Fruit fly (Drosophila melanogaster) Kc167 (cell line): Measurements from ENCODE around the gene CG11999.

Experiments
- Myc ChIP-seq: fragments of >200 bp; optimal IDR thresholded peaks from 2 replicates; lab custom pipeline; 2017; ENCODE audit warnings: missing external identifiers
- Sin3A ChIP-seq: fragments of >200 bp; optimal IDR thresholded peaks from 2 replicates; lab custom pipeline; 2018; ENCODE audit warnings: missing external identifiers
- h ChIP-seq: fragments of >200 bp; optimal IDR thresholded peaks from 3 replicates; lab custom pipeline; 2018; ENCODE audit warnings: missing external identifiers
- insv ChIP-seq: fragments of >200 bp; optimal IDR thresholded peaks from 3 replicates; lab custom pipeline; 2018; ENCODE audit warnings: missing external identifiers
- psq ChIP-seq: fragments of >200 bp; optimal IDR thresholded peaks from 2 replicates; lab custom pipeline; 2017; ENCODE audit warnings: missing external identifiers
- ttk ChIP-seq: sonication (Bioruptor generic); optimal IDR thresholded peaks from 2 replicates; lab custom pipeline; 2017; ENCODE audit warnings: missing external identifiers

dm6 chr3R:5327911-5328310 is 26.6 kb downstream of the CG11999 start:
- TF ChIP-seq psq (lab: Kevin White, UChicago): no peak
- TF ChIP-seq Myc (lab: Kevin White, UChicago): no peak
- TF ChIP-seq ttk (lab: Kevin White, UChicago): no peak
- TF ChIP-seq h (lab: Kevin White, UChicago): no peak
- no peak for TF ChIP-seq Sin3A (lab: Kevin White, UChicago)
- TF ChIP-seq insv (lab: Kevin White, UChicago): no peak
